Worm (Caenorhabditis elegans) whole organism, L2 larva: ENCODE measurements around the gene pals-27.

Source experiments
- ceh-82 ChIP-seq: fragments of 150-350 bp; optimal IDR thresholded peaks from 2 replicates; lab custom pipeline; 2014; ENCODE audit warnings: missing biosample characterization, missing genetic modification characterization
- lsy-2 ChIP-seq, 2 experiments: fragments of 150-350 bp in 1 of 2; sonication (generic microtip) in 1 of 2; optimal IDR thresholded peaks; 2 replicates each; lab custom pipeline; 2014 to 2017; ENCODE audit warnings: missing biosample characterization in 2 of 2, missing genetic modification characterization in 2 of 2
- nhr-10 ChIP-seq: sonication (generic microtip); optimal IDR thresholded peaks from 2 replicates; lab custom pipeline; 2017; ENCODE audit warnings: missing biosample characterization, missing genetic modification characterization
- nhr-11 ChIP-seq: fragments of 150-350 bp; optimal IDR thresholded peaks from 2 replicates; lab custom pipeline; 2014; ENCODE audit warnings: missing biosample characterization, missing genetic modification characterization
- unc-39 ChIP-seq: fragments of 150-350 bp; optimal IDR thresholded peaks from 2 replicates; lab custom pipeline; 2014; ENCODE audit warnings: missing biosample characterization, missing genetic modification characterization
- ztf-11 ChIP-seq: sonication (generic microtip); optimal IDR thresholded peaks from 2 replicates; lab custom pipeline; 2017; ENCODE audit warnings: missing biosample characterization, missing genetic modification characterization

DNA sequence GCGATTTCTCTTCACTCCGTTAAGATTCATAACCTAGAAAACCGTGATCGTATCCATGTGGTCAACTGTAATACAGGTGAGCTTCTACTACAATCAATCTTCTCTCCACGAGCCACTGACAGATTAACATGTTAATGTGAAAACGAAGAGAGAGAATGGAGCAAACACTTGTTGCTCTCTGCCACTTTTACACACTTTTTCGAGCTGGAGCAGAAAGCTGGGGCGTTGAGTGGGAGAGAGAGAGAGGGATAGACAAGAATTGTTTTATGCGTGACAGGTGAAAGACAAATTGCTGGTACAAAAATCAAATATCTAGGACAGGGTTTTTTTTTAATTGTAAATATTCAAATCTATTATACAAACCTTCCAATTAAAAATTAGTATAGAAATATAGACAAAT is 23.1 kb upstream of the pals-27 start:
- no peak for TF ChIP-seq ztf-11 (tag; lab: Kevin White, UChicago)
- TF ChIP-seq unc-39: no peak
- no peak for TF ChIP-seq nhr-11 (tag; lab: Kevin White, UChicago)
- TF ChIP-seq ceh-82: no peak
- TF ChIP-seq lsy-2 (tag; optimal IDR thresholded peaks at IDR 0.05; lab: Kevin White, UChicago): peak in 1 of 2 experiments; percentile 15
- no peak for TF ChIP-seq nhr-10 (tag; lab: Kevin White, UChicago)
